Fruit fly (Drosophila melanogaster) whole organism, embryonic: ENCODE measurements around the gene Tim8.

ENCODE experiments used
- CG11723 ChIP-seq: fragments of 200-800 bp; sonication (Bioruptor generic); optimal IDR thresholded peaks from 2 replicates; lab custom pipeline; 2017; ENCODE audit warnings: missing biosample characterization, mild to moderate bottlenecking, missing genetic modification characterization
- CG12299 ChIP-seq: fragments of 200-800 bp; sonication (Bioruptor generic); optimal IDR thresholded peaks from 2 replicates; lab custom pipeline; 2018; ENCODE audit warnings: missing biosample characterization, mild to moderate bottlenecking, missing genetic modification characterization
- CG12744 ChIP-seq: fragments of 200-800 bp; sonication (Bioruptor generic); optimal IDR thresholded peaks from 2 replicates; lab custom pipeline; 2016; ENCODE audit warnings: missing biosample characterization, missing genetic modification characterization
- CG13894 ChIP-seq: fragments of 200-800 bp; sonication (Bioruptor generic); optimal IDR thresholded peaks from 3 replicates; lab custom pipeline; 2018; ENCODE audit warnings: missing biosample characterization, mild to moderate bottlenecking, missing genetic modification characterization, moderate library complexity
- CG1529 ChIP-seq: fragments of 200-800 bp; sonication (Bioruptor generic); optimal IDR thresholded peaks from 3 replicates; lab custom pipeline; 2018; ENCODE audit warnings: missing biosample characterization, missing genetic modification characterization
- CG15696 ChIP-seq: fragments of 200-800 bp; sonication (Bioruptor generic); optimal IDR thresholded peaks from 2 replicates; lab custom pipeline; 2019; ENCODE audit warnings: missing biosample characterization, mild to moderate bottlenecking, missing genetic modification characterization, moderate library complexity
- CG16779 ChIP-seq: fragments of 200-800 bp; sonication (Bioruptor generic); IDR thresholded peaks from 2 replicates; pipeline ENCODE4 v1.3.6; 2022; ENCODE audit warnings: missing biosample characterization, missing genetic modification characterization
- CG18262 ChIP-seq: fragments of 200-800 bp; optimal IDR thresholded peaks from 3 replicates; lab custom pipeline; 2019; ENCODE audit warnings: missing biosample characterization, mild to moderate bottlenecking, missing genetic modification characterization, moderate library complexity
- CG2199 ChIP-seq: fragments of 200-800 bp; sonication (Bioruptor generic); IDR thresholded peaks from 3 replicates; pipeline ENCODE4 v1.3.6; 2022; ENCODE audit warnings: missing biosample characterization, missing genetic modification characterization
- CG2678 ChIP-seq: fragments of 200-800 bp; sonication (Bioruptor generic); optimal IDR thresholded peaks from 3 replicates; lab custom pipeline; 2019; ENCODE audit warnings: missing biosample characterization, mild to moderate bottlenecking, missing genetic modification characterization, moderate library complexity
- CG2712 ChIP-seq: fragments of 200-800 bp; optimal IDR thresholded peaks from 3 replicates; lab custom pipeline; 2019; ENCODE audit warnings: missing biosample characterization, mild to moderate bottlenecking, missing genetic modification characterization, moderate library complexity
- CG2889 ChIP-seq: fragments of 200-800 bp; sonication (Bioruptor generic); IDR thresholded peaks from 3 replicates; pipeline ENCODE4 v1.3.6; 2022; ENCODE audit warnings: missing biosample characterization, missing genetic modification characterization
- CG33557 ChIP-seq: fragments of 200-800 bp; sonication (Bioruptor generic); optimal IDR thresholded peaks from 2 replicates; lab custom pipeline; 2019; ENCODE audit warnings: missing biosample characterization, mild to moderate bottlenecking, missing genetic modification characterization, moderate library complexity
- CG34224 ChIP-seq: fragments of 200-800 bp; sonication (Bioruptor generic); IDR thresholded peaks from 3 replicates; pipeline ENCODE4 v1.3.6; 2022; ENCODE audit warnings: missing biosample characterization, missing genetic modification characterization; ENCODE audit not compliant: partially characterized antibody
- CG3995 ChIP-seq: fragments of 200-800 bp; sonication (Bioruptor generic); optimal IDR thresholded peaks from 3 replicates; lab custom pipeline; 2016; ENCODE audit warnings: missing biosample characterization, missing genetic modification characterization
- CG6254 ChIP-seq: fragments of 200-800 bp; sonication (Bioruptor generic); optimal IDR thresholded peaks from 3 replicates; lab custom pipeline; 2017; ENCODE audit warnings: mild to moderate bottlenecking, missing biosample characterization, missing genetic modification reagents, missing genetic modification characterization
- CG6813 ChIP-seq: fragments of 200-800 bp; sonication (Bioruptor generic); optimal IDR thresholded peaks from 2 replicates; lab custom pipeline; 2017; ENCODE audit warnings: missing biosample characterization, missing genetic modification characterization, mild to moderate bottlenecking, moderate library complexity, missing genetic modification reagents
- CG7271 ChIP-seq: fragments of 200-800 bp; sonication (Bioruptor generic); optimal IDR thresholded peaks from 2 replicates; lab custom pipeline; 2018; ENCODE audit warnings: missing biosample characterization, mild to moderate bottlenecking, missing genetic modification characterization, moderate library complexity
- CG9437 ChIP-seq: fragments of 200-800 bp; sonication (Bioruptor generic); optimal IDR thresholded peaks from 2 replicates; lab custom pipeline; 2018; ENCODE audit warnings: missing biosample characterization, mild to moderate bottlenecking, missing genetic modification characterization
- D ChIP-seq, 2 experiments: fragments of 200-800 bp in 1 of 2; fragments of >200 bp in 1 of 2; sonication (Bioruptor generic) in 1 of 2; optimal IDR thresholded peaks; 2 replicates in 1 of 2; 3 replicates in 1 of 2; lab custom pipeline; 2017; ENCODE audit warnings: mild to moderate bottlenecking in 1 of 2, missing biosample characterization in 1 of 2, missing genetic modification characterization in 1 of 2, missing genetic modification reagents in 1 of 2
- Dll ChIP-seq: fragments of 200-800 bp; sonication (Bioruptor generic); IDR thresholded peaks from 4 replicates; pipeline ENCODE4 v1.3.6; 2022; ENCODE audit warnings: missing biosample characterization, missing genetic modification characterization; ENCODE audit not compliant: partially characterized antibody
- Fer2 ChIP-seq: fragments of 200-800 bp; sonication (Bioruptor generic); optimal IDR thresholded peaks from 2 replicates; lab custom pipeline; 2018; ENCODE audit warnings: missing biosample characterization, mild to moderate bottlenecking, missing genetic modification characterization, moderate library complexity
- HLH4C ChIP-seq: fragments of 200-800 bp; sonication (Bioruptor generic); IDR thresholded peaks from 3 replicates; pipeline ENCODE4 v1.3.6; 2022; ENCODE audit warnings: missing biosample characterization, missing genetic modification characterization; ENCODE audit not compliant: partially characterized antibody
- HLHmδ ChIP-seq: fragments of 200-800 bp; sonication (Bioruptor generic); optimal IDR thresholded peaks from 2 replicates; lab custom pipeline; 2018; ENCODE audit warnings: missing biosample characterization, mild to moderate bottlenecking, missing genetic modification characterization, moderate library complexity
- Hand ChIP-seq: fragments of 200-800 bp; sonication (Bioruptor generic); optimal IDR thresholded peaks from 2 replicates; lab custom pipeline; 2017; ENCODE audit warnings: mild to moderate bottlenecking, missing biosample characterization, missing genetic modification reagents, missing genetic modification characterization
- Kr ChIP-seq: fragments of 200-800 bp; sonication (Bioruptor generic); optimal IDR thresholded peaks from 2 replicates; lab custom pipeline; 2017; ENCODE audit warnings: missing biosample characterization, mild to moderate bottlenecking, missing genetic modification characterization
- Med ChIP-seq: fragments of 200-800 bp; sonication (Bioruptor generic); peaks from one replicate; lab custom pipeline; 2016; ENCODE audit warnings: missing biosample characterization, missing genetic modification characterization, mild to moderate bottlenecking, inconsistent platforms, moderate library complexity
- Opbp ChIP-seq: fragments of 200-800 bp; sonication (Bioruptor generic); IDR thresholded peaks from 3 replicates; pipeline ENCODE4 v1.3.6; 2022; ENCODE audit warnings: missing biosample characterization, missing genetic modification characterization; ENCODE audit not compliant: partially characterized antibody
- Pdp1 ChIP-seq, 2 experiments: fragments of 200-800 bp; sonication (Bioruptor generic); optimal IDR thresholded peaks; 3 replicates each; lab custom pipeline; 2016; ENCODE audit warnings: missing biosample characterization in 2 of 2, missing genetic modification characterization in 2 of 2, mild to moderate bottlenecking in 1 of 2, moderate library complexity in 1 of 2
- YL-1 ChIP-seq: fragments of 200-800 bp; sonication (Bioruptor generic); optimal IDR thresholded peaks from 3 replicates; lab custom pipeline; 2017; ENCODE audit warnings: missing biosample characterization, mild to moderate bottlenecking, missing genetic modification characterization
- ac ChIP-seq: fragments of 200-800 bp; sonication (Bioruptor generic); optimal IDR thresholded peaks from 3 replicates; lab custom pipeline; 2017; ENCODE audit warnings: missing biosample characterization, mild to moderate bottlenecking, missing genetic modification characterization
- ato ChIP-seq: fragments of 200-800 bp; sonication (Bioruptor generic); IDR thresholded peaks from 2 replicates; pipeline ENCODE4 v1.3.6; 2022; ENCODE audit warnings: missing biosample characterization, missing genetic modification characterization; ENCODE audit not compliant: partially characterized antibody
- bigmax ChIP-seq: fragments of 200-800 bp; sonication (Bioruptor generic); optimal IDR thresholded peaks from 2 replicates; lab custom pipeline; 2018; ENCODE audit warnings: missing biosample characterization, mild to moderate bottlenecking, missing genetic modification characterization
- fd96Cb ChIP-seq: fragments of 200-800 bp; sonication (Bioruptor generic); optimal IDR thresholded peaks from 2 replicates; lab custom pipeline; 2018; ENCODE audit warnings: missing biosample characterization, mild to moderate bottlenecking, missing genetic modification characterization, moderate library complexity
- h ChIP-seq: fragments of >200 bp; optimal IDR thresholded peaks from 2 replicates; lab custom pipeline; 2017
- lilli ChIP-seq: fragments of 200-800 bp; sonication (Bioruptor generic); optimal IDR thresholded peaks from 3 replicates; lab custom pipeline; 2016; ENCODE audit warnings: missing biosample characterization, missing genetic modification characterization
- maf-S ChIP-seq: fragments of 200-800 bp; sonication (Bioruptor generic); optimal IDR thresholded peaks from 2 replicates; lab custom pipeline; 2016; ENCODE audit warnings: missing biosample characterization, missing genetic modification characterization
- mirr ChIP-seq: fragments of 200-800 bp; sonication (Bioruptor generic); optimal IDR thresholded peaks from 3 replicates; lab custom pipeline; 2018; ENCODE audit warnings: missing biosample characterization, mild to moderate bottlenecking, missing genetic modification characterization
- otp ChIP-seq: fragments of 200-800 bp; sonication (Bioruptor generic); IDR thresholded peaks from 3 replicates; pipeline ENCODE4, ENCODE4 v1.3.6; 2022; ENCODE audit warnings: missing biosample characterization, missing genetic modification characterization
- pum ChIP-seq: fragments of 200-800 bp; sonication (Bioruptor generic); optimal IDR thresholded peaks from 2 replicates; lab custom pipeline; 2016; ENCODE audit warnings: missing biosample characterization, missing genetic modification characterization
- ro ChIP-seq: fragments of 200-800 bp; sonication (Bioruptor generic); IDR thresholded peaks from 2 replicates; pipeline ENCODE4 v1.3.6; 2022; ENCODE audit warnings: missing biosample characterization, missing genetic modification characterization
- row ChIP-seq: fragments of 200-800 bp; sonication (Bioruptor generic); IDR thresholded peaks from 3 replicates; pipeline ENCODE4 v1.3.6; 2022; ENCODE audit warnings: missing biosample characterization, missing genetic modification characterization
- sens ChIP-seq: fragments of 200-800 bp; sonication (Bioruptor generic); peaks from one replicate; lab custom pipeline; 2016; ENCODE audit warnings: missing biosample characterization, missing genetic modification characterization
- stwl ChIP-seq: fragments of 200-800 bp; sonication (Bioruptor generic); optimal IDR thresholded peaks from 3 replicates; lab custom pipeline; 2018; ENCODE audit warnings: missing biosample characterization, mild to moderate bottlenecking, missing genetic modification characterization, moderate library complexity
- tap ChIP-seq: fragments of 200-800 bp; optimal IDR thresholded peaks from 3 replicates; lab custom pipeline; 2019; ENCODE audit warnings: missing biosample characterization, mild to moderate bottlenecking, missing genetic modification characterization, moderate library complexity
- zen ChIP-seq: fragments of 200-800 bp; sonication (Bioruptor generic); optimal IDR thresholded peaks from 3 replicates; lab custom pipeline; 2018; ENCODE audit warnings: missing biosample characterization, mild to moderate bottlenecking, missing genetic modification characterization, moderate library complexity
- zen2 ChIP-seq: fragments of 200-800 bp; sonication (Bioruptor generic); IDR thresholded peaks from 3 replicates; pipeline ENCODE4 v1.3.6; 2022; ENCODE audit warnings: missing biosample characterization, missing genetic modification characterization; ENCODE audit not compliant: partially characterized antibody
- zfh1 ChIP-seq: fragments of 200-800 bp; sonication (Bioruptor generic); IDR thresholded peaks from 3 replicates; pipeline ENCODE4 v1.3.6; 2022; ENCODE audit warnings: missing biosample characterization, missing genetic modification characterization

Gene Tim8

DNA sequence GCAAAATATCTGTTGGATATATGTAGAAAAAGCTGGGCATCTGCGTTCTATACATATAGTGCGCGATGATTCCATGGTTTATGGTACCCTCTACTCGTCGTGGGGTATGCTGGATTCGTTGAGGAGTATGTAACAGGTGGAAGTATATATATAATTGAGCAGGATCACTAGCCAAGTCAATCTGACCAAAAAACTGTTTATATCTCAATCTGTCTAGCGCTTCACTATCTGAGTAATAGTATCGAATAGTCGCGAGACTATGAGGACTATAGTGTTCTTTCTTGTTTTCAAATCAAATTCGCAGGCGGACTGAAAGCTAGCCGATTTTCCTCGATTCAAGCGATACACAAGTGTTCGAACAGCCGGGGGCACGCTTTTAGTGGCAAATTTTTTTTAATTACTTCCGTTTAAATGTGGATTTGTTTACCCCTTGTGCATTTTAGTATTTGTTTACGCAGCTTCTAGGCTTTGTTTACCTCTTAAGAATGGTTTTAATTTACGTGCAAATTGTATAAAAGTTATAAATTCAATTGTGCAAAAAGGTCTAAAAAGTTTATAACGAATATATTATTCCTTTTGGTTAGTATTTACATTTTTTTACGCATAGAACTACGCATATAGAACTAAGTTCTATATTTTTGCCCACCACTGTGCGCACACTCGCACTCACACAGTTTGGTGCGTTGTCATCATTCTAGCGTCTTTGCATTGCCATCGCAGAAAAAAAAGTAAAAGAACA is 22.5 kb downstream of the Tim8 start (continued):
- TF ChIP-seq CG6254 (GFP tag; lab: Kevin White, UChicago) (peak; percentile 55), otp (GFP tag; lab: Robert Waterston, UW) (peak; percentile 59; the same call in 2 of the 3 replicates), sens (GFP tag; lab: Kevin White, UChicago) (peak; percentile 95), h (lab: Kevin White, UChicago) (no peak), YL-1 (GFP tag; lab: Kevin White, UChicago) (no peak), ac (no peak), CG7271 (tag; lab: Kevin White, UChicago) (no peak), CG18262 (tag; lab: Kevin White, UChicago) (peak; percentile 79), CG9437 (GFP tag; lab: Kevin White, UChicago) (peak; percentile 62), zfh1 (GFP tag; lab: Robert Waterston, UW) (peak; percentile 86), CG3995 (peak; percentile 13), D (optimal IDR thresholded peaks at IDR 0.05; lab: Kevin White, UChicago) (no peak), D (GFP tag; optimal IDR thresholded peaks at IDR 0.05; lab: Kevin White, UChicago) (peak; percentile 58), tap (peak; percentile 49), HLHmδ (GFP tag; lab: Kevin White, UChicago) (no peak), mirr (GFP tag; lab: Kevin White, UChicago) (peak; percentile 18), Dll (GFP tag; lab: Robert Waterston, UW) (no peak), CG2199 (peak; percentile 77; the same call in 2 of the 3 replicates), Kr (GFP tag; lab: Kevin White, UChicago) (no peak), Fer2 (tag; lab: Kevin White, UChicago) (peak; percentile 57), ato (GFP tag; lab: Robert Waterston, UW) (no peak), CG11723 (GFP tag; lab: Kevin White, UChicago) (peak; percentile 63), Hand (GFP tag; lab: Kevin White, UChicago) (peak; percentile 61), CG12299 (tag; lab: Kevin White, UChicago) (no peak), bigmax (GFP tag; lab: Kevin White, UChicago) (no peak), CG34224 (GFP tag; lab: Robert Waterston, UW) (no peak), CG13894 (tag; lab: Kevin White, UChicago) (peak; percentile 58), row (GFP tag; lab: Robert Waterston, UW) (peak; percentile 90), pum (GFP tag; lab: Kevin White, UChicago) (peak; percentile 68), fd96Cb (peak; percentile 68), zen (tag; lab: Kevin White, UChicago) (peak; percentile 56), CG16779 (peak; percentile 76), Pdp1 (GFP tag; optimal IDR thresholded peaks at IDR 0.05; lab: Kevin White, UChicago) (peak; percentile 54 to 77), CG15696 (tag; lab: Kevin White, UChicago) (peak; percentile 24), Med (GFP tag; lab: Kevin White, UChicago) (peak; percentile 98), CG6813 (peak; percentile 54), stwl (tag; lab: Kevin White, UChicago) (no peak), CG1529 (GFP tag; lab: Kevin White, UChicago) (peak; percentile 41), CG2889 (GFP tag; lab: Robert Waterston, UW) (peak; percentile 88), CG33557 (GFP tag; lab: Kevin White, UChicago) (peak; percentile 32), Opbp (no peak), zen2 (GFP tag; lab: Robert Waterston, UW) (no peak), CG2678 (tag; lab: Kevin White, UChicago) (peak; percentile 87), maf-S (peak; percentile 63), lilli (peak; percentile 86), HLH4C (GFP tag; lab: Robert Waterston, UW) (no peak), CG2712 (tag; lab: Kevin White, UChicago) (peak; percentile 75), CG12744 (GFP tag; lab: Kevin White, UChicago) (peak; percentile 67), ro (GFP tag; lab: Robert Waterston, UW) (peak; percentile 71)
